Worm (Caenorhabditis elegans) whole organism, mixed stage, embryonic: ENCODE results near the gene F15G9.2.

Experiments
- bed-3 ChIP-seq: fragments of 200-800 bp; sonication (Bioruptor generic); optimal IDR thresholded peaks from 3 replicates; lab custom pipeline; 2018; ENCODE audit warnings: mild to moderate bottlenecking, missing genetic modification characterization, moderate library complexity, missing compliant biosample characterization
- blmp-1 ChIP-seq: fragments of 150-350 bp; optimal IDR thresholded peaks from 2 replicates; lab custom pipeline; 2014; ENCODE audit warnings: missing biosample characterization, missing genetic modification characterization
- ceh-39 ChIP-seq: fragments of 150-350 bp; optimal IDR thresholded peaks from 2 replicates; lab custom pipeline; 2014; ENCODE audit warnings: missing biosample characterization, missing genetic modification characterization
- ceh-43 ChIP-seq: fragments of 200-800 bp; sonication (Bioruptor generic); optimal IDR thresholded peaks from 2 replicates; lab custom pipeline; 2018; ENCODE audit warnings: mild to moderate bottlenecking, missing genetic modification characterization, moderate library complexity, missing compliant biosample characterization
- cnd-1 ChIP-seq: fragments of 200-800 bp; sonication (Bioruptor generic); optimal IDR thresholded peaks from 2 replicates; lab custom pipeline; 2018; ENCODE audit warnings: mild to moderate bottlenecking, missing genetic modification characterization, missing compliant biosample characterization
- drap-1 ChIP-seq: fragments of 200-800 bp; sonication (Bioruptor generic); optimal IDR thresholded peaks from 3 replicates; lab custom pipeline; 2018; ENCODE audit warnings: mild to moderate bottlenecking, missing genetic modification characterization, missing compliant biosample characterization
- elt-3 ChIP-seq: fragments of 150-350 bp; optimal IDR thresholded peaks from 2 replicates; lab custom pipeline; 2014; ENCODE audit warnings: missing biosample characterization, missing genetic modification characterization
- flh-1 ChIP-seq: fragments of 200-800 bp; sonication (Bioruptor generic); optimal IDR thresholded peaks from 2 replicates; lab custom pipeline; 2018; ENCODE audit warnings: mild to moderate bottlenecking, missing genetic modification characterization, moderate library complexity, missing compliant biosample characterization
- ham-2 ChIP-seq: fragments of 200-800 bp; sonication (Bioruptor generic); optimal IDR thresholded peaks from 2 replicates; lab custom pipeline; 2018; ENCODE audit warnings: mild to moderate bottlenecking, missing genetic modification characterization, missing compliant biosample characterization
- hlh-1 ChIP-seq: fragments of 150-350 bp; optimal IDR thresholded peaks from 2 replicates; lab custom pipeline; 2014; ENCODE audit warnings: missing biosample characterization, missing genetic modification reagents, missing genetic modification characterization
- lin-13 ChIP-seq: fragments of 150-350 bp; optimal IDR thresholded peaks from 2 replicates; lab custom pipeline; 2014; ENCODE audit warnings: missing biosample characterization, missing genetic modification characterization
- lin-32 ChIP-seq: fragments of 200-800 bp; sonication (Bioruptor generic); optimal IDR thresholded peaks from 2 replicates; lab custom pipeline; 2018; ENCODE audit warnings: mild to moderate bottlenecking, missing genetic modification characterization, missing compliant biosample characterization
- lsy-2 ChIP-seq: fragments of 150-350 bp; optimal IDR thresholded peaks from 2 replicates; lab custom pipeline; 2014; ENCODE audit warnings: missing biosample characterization, missing genetic modification characterization
- mab-5 ChIP-seq: fragments of 150-350 bp; optimal IDR thresholded peaks from 2 replicates; lab custom pipeline; 2014; ENCODE audit warnings: missing biosample characterization, missing genetic modification characterization
- mep-1 ChIP-seq: fragments of 150-350 bp; optimal IDR thresholded peaks from 2 replicates; lab custom pipeline; 2017; ENCODE audit warnings: missing biosample characterization, missing genetic modification reagents, missing genetic modification characterization, inconsistent platforms
- mls-2 ChIP-seq: sonication (generic microtip); optimal IDR thresholded peaks from 2 replicates; lab custom pipeline; 2016; ENCODE audit warnings: mild to moderate bottlenecking, missing genetic modification characterization, moderate library complexity, missing compliant biosample characterization
- nhr-12 ChIP-seq: fragments of 150-350 bp; optimal IDR thresholded peaks from 2 replicates; lab custom pipeline; 2014; ENCODE audit warnings: missing biosample characterization, missing genetic modification characterization
- nhr-2 ChIP-seq: fragments of 150-350 bp; optimal IDR thresholded peaks from 2 replicates; lab custom pipeline; 2014; ENCODE audit warnings: missing biosample characterization, missing genetic modification characterization
- nhr-237 ChIP-seq: fragments of 150-350 bp; optimal IDR thresholded peaks from 2 replicates; lab custom pipeline; 2014; ENCODE audit warnings: missing biosample characterization, missing genetic modification characterization
- nhr-28 ChIP-seq: fragments of 150-350 bp; optimal IDR thresholded peaks from 2 replicates; lab custom pipeline; 2014; ENCODE audit warnings: missing biosample characterization, missing genetic modification characterization
- sem-2 ChIP-seq: fragments of 200-800 bp; sonication (Bioruptor generic); optimal IDR thresholded peaks from 2 replicates; lab custom pipeline; 2018; ENCODE audit warnings: mild to moderate bottlenecking, missing genetic modification characterization, missing compliant biosample characterization
- snpc-4 ChIP-seq: fragments of 150-350 bp; optimal IDR thresholded peaks from 2 replicates; lab custom pipeline; 2014; ENCODE audit warnings: missing biosample characterization, missing genetic modification characterization
- sptf-1 ChIP-seq: sonication (generic microtip); optimal IDR thresholded peaks from 2 replicates; lab custom pipeline; 2017; ENCODE audit warnings: mild to moderate bottlenecking, missing genetic modification characterization, moderate library complexity, missing compliant biosample characterization
- tbx-8 ChIP-seq: fragments of 200-800 bp; sonication (Bioruptor generic); optimal IDR thresholded peaks from 2 replicates; lab custom pipeline; 2018; ENCODE audit warnings: mild to moderate bottlenecking, missing genetic modification characterization, moderate library complexity, missing compliant biosample characterization
- unc-120 ChIP-seq: sonication (generic microtip); optimal IDR thresholded peaks from 2 replicates; lab custom pipeline; 2017; ENCODE audit warnings: missing genetic modification characterization, missing compliant biosample characterization; ENCODE audit not compliant: poor library complexity, severe bottlenecking
- unc-39 ChIP-seq: fragments of 150-350 bp; optimal IDR thresholded peaks from 2 replicates; lab custom pipeline; 2014; ENCODE audit warnings: missing biosample characterization, missing genetic modification characterization
- unc-62 ChIP-seq: fragments of 150-350 bp; optimal IDR thresholded peaks from 2 replicates; lab custom pipeline; 2014; ENCODE audit warnings: missing biosample characterization, missing genetic modification reagents, missing genetic modification characterization
- zip-8 ChIP-seq: fragments of 150-350 bp; optimal IDR thresholded peaks from 2 replicates; lab custom pipeline; 2014; ENCODE audit warnings: missing biosample characterization, missing genetic modification characterization

The F15G9.2 gene

ce11 chrX:9735479-9735878 lies 22.0 kb upstream of the F15G9.2 start:
- TF ChIP-seq drap-1 (GFP tag; lab: Kevin White, UChicago) (no peak), nhr-28 (tag; lab: Kevin White, UChicago) (no peak), unc-120 (peak; percentile 82), mls-2 (tag; lab: Kevin White, UChicago) (no peak), nhr-2 (tag; lab: Kevin White, UChicago) (no peak), unc-62 (GFP tag; lab: Kevin White, UChicago) (peak; percentile 5), hlh-1 (tag; lab: Kevin White, UChicago) (peak; percentile 98)
- TF ChIP-seq, all 35 proteins: peak for 3

ce11 chrX:9719070-9719469 lies 5.6 kb upstream of the F15G9.2 start:
- TF ChIP-seq ceh-43 (no peak), unc-39 (tag; lab: Kevin White, UChicago) (no peak), nhr-237 (tag; lab: Kevin White, UChicago) (no peak), tbx-8 (GFP tag; lab: Kevin White, UChicago) (no peak), mep-1 (tag; lab: Kevin White, UChicago) (no peak), elt-3 (no peak), ceh-39 (no peak), ham-2 (no peak), blmp-1 (tag; lab: Kevin White, UChicago) (no peak), sem-2 (GFP tag; lab: Kevin White, UChicago) (no peak), flh-1 (GFP tag; lab: Kevin White, UChicago) (no peak), lin-32 (no peak)

- TF ChIP-seq bed-3 (GFP tag; lab: Kevin White, UChicago) (no peak), zip-8 (tag; lab: Kevin White, UChicago) (no peak), lsy-2 (tag; lab: Kevin White, UChicago) (no peak), unc-120 (no peak), snpc-4 (no peak)
- TF ChIP-seq, all 35 proteins: peak for 0
Observed at ce11 chrX:9717265-9717664, 3.8 kb upstream of the F15G9.2 start, which contains the start of gene him-4. him-4 (plus strand) TSS chrX:9717565.

- no peak for TF ChIP-seq bed-3 (GFP tag; lab: Kevin White, UChicago)
- TF ChIP-seq ham-2: no peak
- no peak for TF ChIP-seq tbx-8 (GFP tag; lab: Kevin White, UChicago)
- TF ChIP-seq lin-13 (tag; lab: Kevin White, UChicago): no peak
- no peak for TF ChIP-seq sptf-1 (tag; lab: Kevin White, UChicago)
- no peak for TF ChIP-seq nhr-28 (tag; lab: Kevin White, UChicago)
- no peak for TF ChIP-seq unc-39 (tag; lab: Kevin White, UChicago)
- no peak for TF ChIP-seq hlh-1 (tag; lab: Kevin White, UChicago)
- TF ChIP-seq nhr-12 (tag; lab: Kevin White, UChicago): no peak
Observed at ce11 chrX:9709462-9709861, 4.1 kb downstream of the F15G9.2 start, which contains the start of gene F15G9.6. F15G9.6 (plus strand) TSS chrX:9709762.

ce11 chrX:9706084-9706483 lies 7.4 kb downstream of the F15G9.2 start, which contains the start of gene F15G9.1:
F15G9.1 (plus strand) TSS chrX:9706384.
- no peak for TF ChIP-seq mls-2 (tag; lab: Kevin White, UChicago)
- no peak for TF ChIP-seq mep-1 (tag; lab: Kevin White, UChicago)
- TF ChIP-seq drap-1 (GFP tag; lab: Kevin White, UChicago): no peak
- no peak for TF ChIP-seq mab-5
- no peak for TF ChIP-seq unc-39 (tag; lab: Kevin White, UChicago)
- no peak for TF ChIP-seq lsy-2 (tag; lab: Kevin White, UChicago)
- no peak for TF ChIP-seq bed-3 (GFP tag; lab: Kevin White, UChicago)
- TF ChIP-seq nhr-28 (tag; lab: Kevin White, UChicago): no peak
- no peak for TF ChIP-seq nhr-237 (tag; lab: Kevin White, UChicago)
- TF ChIP-seq unc-62 (GFP tag; lab: Kevin White, UChicago): no peak
- TF ChIP-seq blmp-1 (tag; lab: Kevin White, UChicago): no peak
- no peak for TF ChIP-seq lin-32
- no peak for TF ChIP-seq hlh-1 (tag; lab: Kevin White, UChicago)
- TF ChIP-seq unc-120: no peak
- no peak for TF ChIP-seq flh-1 (GFP tag; lab: Kevin White, UChicago)
- no peak for TF ChIP-seq tbx-8 (GFP tag; lab: Kevin White, UChicago)
- no peak for TF ChIP-seq cnd-1
- TF ChIP-seq ceh-43: no peak
